Fruit fly (Drosophila melanogaster) whole organism, embryonic: ENCODE data around the gene CG42263.
A peak's percentile ranks its signal among the peaks of the same experiment; 100 is the strongest.

Source experiments
- BEAF-32 ChIP-seq: fragments of 200-800 bp; sonication (Bioruptor generic); optimal IDR thresholded peaks from 3 replicates; lab custom pipeline; 2017; ENCODE audit warnings: missing biosample characterization, missing genetic modification characterization, mild to moderate bottlenecking, moderate library complexity, missing genetic modification reagents
- CG10147 ChIP-seq: fragments of 200-800 bp; sonication (Bioruptor generic); optimal IDR thresholded peaks from 2 replicates; lab custom pipeline; 2019; ENCODE audit warnings: missing biosample characterization, mild to moderate bottlenecking, missing genetic modification characterization, moderate library complexity
- CG10267 ChIP-seq: fragments of 200-800 bp; sonication (Bioruptor generic); optimal IDR thresholded peaks from 2 replicates; lab custom pipeline; 2018; ENCODE audit warnings: missing biosample characterization, mild to moderate bottlenecking, missing genetic modification characterization, moderate library complexity
- CG10274 ChIP-seq: fragments of 200-800 bp; sonication (Bioruptor generic); optimal IDR thresholded peaks from 3 replicates; lab custom pipeline; 2017; ENCODE audit warnings: missing biosample characterization, mild to moderate bottlenecking, missing genetic modification characterization
- CG10565 ChIP-seq: fragments of 200-800 bp; sonication (Bioruptor generic); optimal IDR thresholded peaks from 3 replicates; lab custom pipeline; 2016; ENCODE audit warnings: missing biosample characterization, mild to moderate bottlenecking, missing genetic modification characterization
- CG11723 ChIP-seq: fragments of 200-800 bp; sonication (Bioruptor generic); optimal IDR thresholded peaks from 2 replicates; lab custom pipeline; 2017; ENCODE audit warnings: missing biosample characterization, mild to moderate bottlenecking, missing genetic modification characterization
- CG12155 ChIP-seq: fragments of 200-800 bp; sonication (Bioruptor generic); optimal IDR thresholded peaks from 3 replicates; lab custom pipeline; 2016; ENCODE audit warnings: missing biosample characterization, missing genetic modification characterization
- CG12236 ChIP-seq: fragments of 200-800 bp; sonication (Bioruptor generic); optimal IDR thresholded peaks from 2 replicates; lab custom pipeline; 2016; ENCODE audit warnings: missing biosample characterization, missing genetic modification characterization
- CG12744 ChIP-seq: fragments of 200-800 bp; sonication (Bioruptor generic); optimal IDR thresholded peaks from 2 replicates; lab custom pipeline; 2016; ENCODE audit warnings: missing biosample characterization, missing genetic modification characterization
- CG12942 ChIP-seq: fragments of 200-800 bp; sonication (Bioruptor generic); optimal IDR thresholded peaks from 3 replicates; lab custom pipeline; 2016; ENCODE audit warnings: missing biosample characterization, missing genetic modification characterization
- CG13296 ChIP-seq: fragments of 200-800 bp; sonication (Bioruptor generic); optimal IDR thresholded peaks from 3 replicates; lab custom pipeline; 2018; ENCODE audit warnings: missing biosample characterization, mild to moderate bottlenecking, missing genetic modification characterization
- CG14050 ChIP-seq: fragments of 200-800 bp; sonication (Bioruptor generic); IDR thresholded peaks from 3 replicates; pipeline ENCODE4 v1.3.6; 2022; ENCODE audit warnings: missing biosample characterization, missing genetic modification characterization
- CG14710 ChIP-seq: fragments of 200-800 bp; sonication (Bioruptor generic); optimal IDR thresholded peaks from 3 replicates; lab custom pipeline; 2019; ENCODE audit warnings: missing biosample characterization, mild to moderate bottlenecking, missing genetic modification characterization, moderate library complexity
- CG15514 ChIP-seq: fragments of 200-800 bp; sonication (Bioruptor generic); optimal IDR thresholded peaks from 3 replicates; lab custom pipeline; 2017; ENCODE audit warnings: missing biosample characterization, missing genetic modification characterization, mild to moderate bottlenecking, moderate library complexity, missing genetic modification reagents
- CG15601 ChIP-seq: fragments of 200-800 bp; sonication (Bioruptor generic); optimal IDR thresholded peaks from 3 replicates; lab custom pipeline; 2019; ENCODE audit warnings: missing biosample characterization, mild to moderate bottlenecking, missing genetic modification characterization, moderate library complexity
- CG16813 ChIP-seq: fragments of 200-800 bp; sonication (Bioruptor generic); IDR thresholded peaks from 3 replicates; pipeline ENCODE4 v1.3.6; 2022; ENCODE audit warnings: missing biosample characterization, missing genetic modification characterization; ENCODE audit not compliant: partially characterized antibody
- CG17385 ChIP-seq: fragments of 200-800 bp; sonication (Bioruptor generic); optimal IDR thresholded peaks from 3 replicates; lab custom pipeline; 2018; ENCODE audit warnings: missing biosample characterization, mild to moderate bottlenecking, missing genetic modification characterization
- CG2116 ChIP-seq: fragments of 200-800 bp; sonication (Bioruptor generic); optimal IDR thresholded peaks from 3 replicates; lab custom pipeline; 2018; ENCODE audit warnings: missing biosample characterization, mild to moderate bottlenecking, missing genetic modification characterization
- CG2129 ChIP-seq: fragments of 200-800 bp; sonication (Bioruptor generic); IDR thresholded peaks from 2 replicates; pipeline ENCODE4 v1.3.6; 2022; ENCODE audit warnings: missing biosample characterization, missing genetic modification characterization; ENCODE audit not compliant: partially characterized antibody
- CG2199 ChIP-seq: fragments of 200-800 bp; sonication (Bioruptor generic); IDR thresholded peaks from 3 replicates; pipeline ENCODE4 v1.3.6; 2022; ENCODE audit warnings: missing biosample characterization, missing genetic modification characterization
- CG2889 ChIP-seq: fragments of 200-800 bp; sonication (Bioruptor generic); IDR thresholded peaks from 3 replicates; pipeline ENCODE4 v1.3.6; 2022; ENCODE audit warnings: missing biosample characterization, missing genetic modification characterization
- CG30020 ChIP-seq: fragments of 200-800 bp; optimal IDR thresholded peaks from 2 replicates; lab custom pipeline; 2019; ENCODE audit warnings: missing biosample characterization, mild to moderate bottlenecking, missing genetic modification characterization, moderate library complexity
- CG34376 ChIP-seq: fragments of 200-800 bp; sonication (Bioruptor generic); optimal IDR thresholded peaks from 2 replicates; lab custom pipeline; 2018; ENCODE audit warnings: missing biosample characterization, mild to moderate bottlenecking, missing genetic modification characterization
- CG34422 ChIP-seq: fragments of 200-800 bp; sonication (Bioruptor generic); IDR thresholded peaks from 3 replicates; pipeline ENCODE4 v1.3.6; 2022; ENCODE audit warnings: missing biosample characterization, missing genetic modification characterization
- CG42726 ChIP-seq: fragments of 200-800 bp; sonication (Bioruptor generic); IDR thresholded peaks from 2 replicates; pipeline ENCODE4 v1.3.6; 2022; ENCODE audit warnings: missing biosample characterization, missing genetic modification characterization; ENCODE audit not compliant: partially characterized antibody
- CG5953 ChIP-seq: fragments of 200-800 bp; sonication (Bioruptor generic); IDR thresholded peaks from 2 replicates; pipeline ENCODE4 v1.3.6; 2022; ENCODE audit warnings: missing biosample characterization, missing genetic modification characterization
- CG6272 ChIP-seq: fragments of 200-800 bp; sonication (Bioruptor generic); IDR thresholded peaks from 2 replicates; pipeline ENCODE4 v1.3.6; 2022; ENCODE audit warnings: missing biosample characterization, missing genetic modification characterization
- CHES-1-like ChIP-seq: fragments of 200-800 bp; sonication (Bioruptor generic); optimal IDR thresholded peaks from 2 replicates; lab custom pipeline; 2016; ENCODE audit warnings: missing biosample characterization, missing genetic modification characterization
- CrebB ChIP-seq: fragments of 200-800 bp; sonication (Bioruptor generic); optimal IDR thresholded peaks from 3 replicates; lab custom pipeline; 2018; ENCODE audit warnings: missing biosample characterization, mild to moderate bottlenecking, missing genetic modification characterization
- Fer2 ChIP-seq: fragments of 200-800 bp; sonication (Bioruptor generic); optimal IDR thresholded peaks from 2 replicates; lab custom pipeline; 2018; ENCODE audit warnings: missing biosample characterization, mild to moderate bottlenecking, missing genetic modification characterization, moderate library complexity
- MESR4 ChIP-seq: fragments of 200-800 bp; sonication (Bioruptor generic); optimal IDR thresholded peaks from 2 replicates; lab custom pipeline; 2018; ENCODE audit warnings: missing biosample characterization, mild to moderate bottlenecking, missing genetic modification characterization, moderate library complexity
- PHDP ChIP-seq: fragments of 200-800 bp; sonication (Bioruptor generic); optimal IDR thresholded peaks from 3 replicates; lab custom pipeline; 2018; ENCODE audit warnings: missing biosample characterization, mild to moderate bottlenecking, missing genetic modification characterization, moderate library complexity
- Xrp1 ChIP-seq: fragments of 200-800 bp; sonication (Bioruptor generic); IDR thresholded peaks from 2 replicates; pipeline ENCODE4 v1.3.6; 2022; ENCODE audit warnings: missing biosample characterization, missing genetic modification characterization
- abd-A ChIP-seq: fragments of 200-800 bp; sonication (Bioruptor generic); optimal IDR thresholded peaks from 3 replicates; lab custom pipeline; 2019; ENCODE audit warnings: missing biosample characterization, mild to moderate bottlenecking, missing genetic modification characterization, moderate library complexity
- bsh ChIP-seq, 2 experiments: fragments of 200-800 bp; sonication (Bioruptor generic); optimal IDR thresholded peaks; 2 replicates each; lab custom pipeline; 2017 to 2018; ENCODE audit warnings: mild to moderate bottlenecking in 2 of 2, missing biosample characterization in 2 of 2, missing genetic modification characterization in 2 of 2, moderate library complexity in 1 of 2
- dan ChIP-seq: fragments of 200-800 bp; sonication (Bioruptor generic); IDR thresholded peaks from 2 replicates; pipeline ENCODE4 v1.3.6; 2022; ENCODE audit warnings: missing biosample characterization, missing genetic modification characterization
- emc ChIP-seq: fragments of 200-800 bp; sonication (Bioruptor generic); optimal IDR thresholded peaks from 2 replicates; lab custom pipeline; 2016; ENCODE audit warnings: missing biosample characterization, missing genetic modification characterization
- fd102C ChIP-seq: fragments of 200-800 bp; sonication (Bioruptor generic); optimal IDR thresholded peaks from 2 replicates; lab custom pipeline; 2018; ENCODE audit warnings: missing biosample characterization, mild to moderate bottlenecking, missing genetic modification characterization, moderate library complexity
- fu2 ChIP-seq: fragments of 200-800 bp; sonication (Bioruptor generic); optimal IDR thresholded peaks from 2 replicates; lab custom pipeline; 2016; ENCODE audit warnings: missing biosample characterization, missing genetic modification characterization
- gcm ChIP-seq: fragments of 200-800 bp; sonication (Bioruptor generic); optimal IDR thresholded peaks from 2 replicates; lab custom pipeline; 2019; ENCODE audit warnings: missing biosample characterization, mild to moderate bottlenecking, missing genetic modification characterization, moderate library complexity
- gem ChIP-seq: fragments of 200-800 bp; sonication (Bioruptor generic); optimal IDR thresholded peaks from 2 replicates; lab custom pipeline; 2019; ENCODE audit warnings: missing biosample characterization, mild to moderate bottlenecking, missing genetic modification characterization, moderate library complexity
- h ChIP-seq: fragments of >200 bp; optimal IDR thresholded peaks from 2 replicates; lab custom pipeline; 2017
- knrl ChIP-seq: fragments of 200-800 bp; sonication (Bioruptor generic); IDR thresholded peaks from 3 replicates; pipeline ENCODE4 v1.3.6; 2022; ENCODE audit warnings: missing biosample characterization, missing genetic modification characterization; ENCODE audit not compliant: partially characterized antibody
- nerfin-2 ChIP-seq: fragments of 200-800 bp; sonication (Bioruptor generic); IDR thresholded peaks from 2 replicates; pipeline ENCODE4 v1.3.6; 2022; ENCODE audit warnings: missing biosample characterization, missing genetic modification characterization; ENCODE audit not compliant: partially characterized antibody
- p53 ChIP-seq: fragments of 200-800 bp; sonication (Bioruptor generic); optimal IDR thresholded peaks from 2 replicates; lab custom pipeline; 2016; ENCODE audit warnings: missing biosample characterization, missing genetic modification characterization
- row ChIP-seq: fragments of 200-800 bp; sonication (Bioruptor generic); IDR thresholded peaks from 3 replicates; pipeline ENCODE4 v1.3.6; 2022; ENCODE audit warnings: missing biosample characterization, missing genetic modification characterization
- sd ChIP-seq: fragments of 200-800 bp; sonication (Bioruptor generic); optimal IDR thresholded peaks from 3 replicates; lab custom pipeline; 2018; ENCODE audit warnings: missing biosample characterization, mild to moderate bottlenecking, missing genetic modification characterization, moderate library complexity
- sqz ChIP-seq: fragments of 200-800 bp; sonication (Bioruptor generic); optimal IDR thresholded peaks from 3 replicates; lab custom pipeline; 2018; ENCODE audit warnings: missing biosample characterization, mild to moderate bottlenecking, missing genetic modification characterization
- trem ChIP-seq: fragments of 200-800 bp; optimal IDR thresholded peaks from 3 replicates; lab custom pipeline; 2019; ENCODE audit warnings: missing biosample characterization, mild to moderate bottlenecking, missing genetic modification characterization, moderate library complexity
- unpg ChIP-seq: fragments of 200-800 bp; sonication (Bioruptor generic); optimal IDR thresholded peaks from 3 replicates; lab custom pipeline; 2018; ENCODE audit warnings: missing biosample characterization, mild to moderate bottlenecking, missing genetic modification characterization, moderate library complexity
- yki ChIP-seq: fragments of >200 bp; optimal IDR thresholded peaks from 3 replicates; lab custom pipeline; 2018
- zen2 ChIP-seq: fragments of 200-800 bp; sonication (Bioruptor generic); IDR thresholded peaks from 3 replicates; pipeline ENCODE4 v1.3.6; 2022; ENCODE audit warnings: missing biosample characterization, missing genetic modification characterization; ENCODE audit not compliant: partially characterized antibody

The CG42263 gene

dm6 chr3L:20004442-20004869, 48.9 kb upstream of the CG42263 start (continued):
- TF ChIP-seq CG6272 (GFP tag; lab: Robert Waterston, UW): no peak
- TF ChIP-seq fd102C (GFP tag; lab: Kevin White, UChicago): no peak
- no peak for TF ChIP-seq CG10147 (GFP tag; lab: Kevin White, UChicago)
- TF ChIP-seq abd-A: peak; percentile 96
- TF ChIP-seq CHES-1-like (GFP tag; lab: Kevin White, UChicago): no peak
- TF ChIP-seq trem (tag; lab: Kevin White, UChicago): peak; percentile 43
- no peak for TF ChIP-seq dan (GFP tag; lab: Robert Waterston, UW)
- peak; percentile 33; the same call in 1 of the 2 replicates for TF ChIP-seq nerfin-2 (GFP tag; lab: Robert Waterston, UW)
- no peak for TF ChIP-seq zen2 (GFP tag; lab: Robert Waterston, UW)
- peak; percentile 50 for TF ChIP-seq CG14710 (tag; lab: Kevin White, UChicago)
- TF ChIP-seq CG2199 (GFP tag; lab: Robert Waterston, UW): no peak
- no peak for TF ChIP-seq yki (lab: Kevin White, UChicago)
- TF ChIP-seq CG16813: peak; percentile 62; the same call in 1 of the 3 replicates
- TF ChIP-seq p53: no peak
- no peak for TF ChIP-seq CG15601 (tag; lab: Kevin White, UChicago)
- no peak for TF ChIP-seq CG14050
- TF ChIP-seq CG30020 (tag; lab: Kevin White, UChicago): peak; percentile 28
- TF ChIP-seq gcm (GFP tag; lab: Kevin White, UChicago): no peak
- peak in 1 of 2 experiments; percentile 45 for TF ChIP-seq bsh (GFP tag; optimal IDR thresholded peaks at IDR 0.05; lab: Kevin White, UChicago)
- TF ChIP-seq CG12155: no peak
- TF ChIP-seq Xrp1 (GFP tag; lab: Robert Waterston, UW): peak; percentile 30; the same call in 1 of the 2 replicates
- TF ChIP-seq sqz (GFP tag; lab: Kevin White, UChicago): peak; percentile 6
- TF ChIP-seq CG12942 (GFP tag; lab: Kevin White, UChicago): no peak
- no peak for TF ChIP-seq CG34376
- TF ChIP-seq CG2116 (GFP tag; lab: Kevin White, UChicago): peak; percentile 25
- peak; percentile 58; the same call in 1 of the 3 replicates for TF ChIP-seq knrl (GFP tag; lab: Robert Waterston, UW)
- TF ChIP-seq CG12236 (GFP tag; lab: Kevin White, UChicago): no peak
- TF ChIP-seq h (lab: Kevin White, UChicago): no peak
- TF ChIP-seq sd (tag; lab: Kevin White, UChicago): peak; percentile 88
- TF ChIP-seq gem (tag; lab: Kevin White, UChicago): peak; percentile 7
- no peak for TF ChIP-seq CG5953 (GFP tag; lab: Robert Waterston, UW)
- peak; percentile 58 for TF ChIP-seq CG10267 (tag; lab: Kevin White, UChicago)
- peak; percentile 20 for TF ChIP-seq unpg (GFP tag; lab: Kevin White, UChicago)
- no peak for TF ChIP-seq CG10274 (GFP tag; lab: Kevin White, UChicago)
- no peak for TF ChIP-seq Fer2 (tag; lab: Kevin White, UChicago)
- TF ChIP-seq CG10565: no peak
- TF ChIP-seq, all 482 proteins: peak for 90

dm6 chr3L:20003235-20003493, 47.6 kb upstream of the CG42263 start:
- peak; percentile 40; the same call in 1 of the 3 replicates for TF ChIP-seq row (GFP tag; lab: Robert Waterston, UW)
- no peak for TF ChIP-seq CG12744 (GFP tag; lab: Kevin White, UChicago)
- TF ChIP-seq CrebB (tag; lab: Kevin White, UChicago): no peak
- TF ChIP-seq MESR4 (GFP tag; lab: Kevin White, UChicago): no peak
- TF ChIP-seq CG17385 (GFP tag; lab: Kevin White, UChicago): no peak
- TF ChIP-seq emc (GFP tag; lab: Kevin White, UChicago): no peak
- no peak for TF ChIP-seq CG15514 (GFP tag; lab: Kevin White, UChicago)
- no peak for TF ChIP-seq CG42726
- TF ChIP-seq CG2129 (GFP tag; lab: Robert Waterston, UW): no peak
- no peak for TF ChIP-seq CG34422 (GFP tag; lab: Robert Waterston, UW)
- no peak for TF ChIP-seq fu2 (GFP tag; lab: Kevin White, UChicago)
- TF ChIP-seq BEAF-32: no peak
- no peak for TF ChIP-seq CG11723 (GFP tag; lab: Kevin White, UChicago)
- TF ChIP-seq CG2889 (GFP tag; lab: Robert Waterston, UW): no peak
- no peak for TF ChIP-seq PHDP (tag; lab: Kevin White, UChicago)
- TF ChIP-seq CG13296 (GFP tag; lab: Kevin White, UChicago): no peak
